Worm (Caenorhabditis elegans) whole organism, late embryonic: Measurements from ENCODE around the gene H06I04.3.

Experiments
- ceh-2 ChIP-seq: sonication (generic microtip); optimal IDR thresholded peaks from 2 replicates; lab custom pipeline; 2016; ENCODE audit warnings: missing genotype, missing genetic modification characterization, missing compliant biosample characterization
- ceh-24 ChIP-seq: sonication (generic microtip); optimal IDR thresholded peaks from 2 replicates; lab custom pipeline; 2016; ENCODE audit warnings: mild to moderate bottlenecking, missing genetic modification characterization, missing compliant biosample characterization
- ceh-9 ChIP-seq: sonication (generic microtip); optimal IDR thresholded peaks from 2 replicates; lab custom pipeline; 2016; ENCODE audit warnings: mild to moderate bottlenecking, missing genetic modification characterization, inconsistent platforms, missing compliant biosample characterization
- nfya-1 ChIP-seq: sonication (generic microtip); optimal IDR thresholded peaks from 2 replicates; lab custom pipeline; 2017; ENCODE audit warnings: missing genetic modification characterization, mild to moderate bottlenecking, missing compliant biosample characterization, antibody characterized with exemption, moderate library complexity
- pha-4 ChIP-seq: fragments of 150-350 bp; optimal IDR thresholded peaks from 2 replicates; lab custom pipeline; 2018; ENCODE audit warnings: missing biosample characterization, missing genetic modification reagents, missing genetic modification characterization
- ref-2 ChIP-seq: sonication (generic microtip); optimal IDR thresholded peaks from 2 replicates; lab custom pipeline; 2016; ENCODE audit warnings: missing genetic modification characterization, missing compliant biosample characterization
- syd-9 ChIP-seq: sonication (generic microtip); optimal IDR thresholded peaks from 2 replicates; lab custom pipeline; 2016; ENCODE audit warnings: mild to moderate bottlenecking, missing genetic modification characterization, moderate library complexity, missing compliant biosample characterization
- unc-86 ChIP-seq: sonication (generic microtip); optimal IDR thresholded peaks from 2 replicates; lab custom pipeline; 2016; ENCODE audit warnings: missing genetic modification characterization, missing compliant biosample characterization

DNA sequence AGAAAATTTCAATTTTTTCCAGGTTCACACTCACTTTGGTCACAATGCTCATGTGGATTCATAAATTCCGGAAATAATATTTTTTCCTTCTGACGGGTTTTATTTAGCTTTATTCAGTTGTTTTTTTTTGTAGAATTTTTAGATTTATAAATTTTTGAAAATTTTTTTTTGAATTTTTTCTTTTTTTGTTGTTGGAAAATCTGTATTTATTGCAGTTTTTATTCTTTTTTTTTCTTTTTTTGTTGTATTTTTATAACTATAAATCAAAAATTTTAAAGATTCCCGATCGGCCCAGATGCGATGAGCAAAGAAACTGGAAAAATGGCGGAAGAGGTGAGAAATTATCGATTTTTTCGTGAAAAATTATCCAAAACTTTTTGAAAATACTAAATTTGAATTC, 21.2 kb downstream of the H06I04.3 start, which contains the start of gene ccep-135:
- no peak for TF ChIP-seq ref-2 (tag; lab: Kevin White, UChicago)
- TF ChIP-seq nfya-1 (tag; lab: Kevin White, UChicago) = no peak
- TF ChIP-seq pha-4 = no peak
- TF ChIP-seq syd-9 = no peak
- no peak for TF ChIP-seq ceh-24 (tag; lab: Kevin White, UChicago)
- no peak for TF ChIP-seq ceh-2 (tag; lab: Kevin White, UChicago)
- no peak for TF ChIP-seq unc-86 (tag; lab: Kevin White, UChicago)
- TF ChIP-seq ceh-9 (tag; lab: Kevin White, UChicago) = no peak
